Worm (Caenorhabditis elegans) whole organism, young adult: ENCODE measurements around the gene kel-10.
A peak's percentile ranks its signal among the peaks of the same experiment; 100 is the strongest.

ENCODE experiments used
- B0019.2 ChIP-seq: fragments of 200-800 bp; sonication (Bioruptor generic); conservative IDR thresholded peaks from 2 replicates; pipeline ENCODE4 v1.3.6; 2022; ENCODE audit warnings: missing genetic modification reagents, missing genetic modification characterization, missing compliant biosample characterization
- B0336.3 ChIP-seq: fragments of 200-800 bp; sonication (Bioruptor generic); IDR thresholded peaks from 2 replicates; pipeline ENCODE4 v1.3.6; 2022; ENCODE audit warnings: missing genetic modification characterization, missing compliant biosample characterization
- F37B4.10 ChIP-seq: fragments of 200-800 bp; sonication (Bioruptor generic); IDR thresholded peaks from 2 replicates; pipeline ENCODE4 v1.3.6; 2022; ENCODE audit warnings: missing genetic modification characterization, missing compliant biosample characterization
- F49E8.2 ChIP-seq: sonication (generic microtip); optimal IDR thresholded peaks from 3 replicates; lab custom pipeline; 2017; ENCODE audit warnings: missing genetic modification characterization, mild to moderate bottlenecking, missing compliant biosample characterization, antibody characterized with exemption, moderate library complexity; ENCODE audit not compliant: insufficient read depth
- K12H6.12 ChIP-seq: fragments of 200-800 bp; sonication (Bioruptor generic); optimal IDR thresholded peaks from 2 replicates; lab custom pipeline; 2018; ENCODE audit warnings: mild to moderate bottlenecking, missing genetic modification characterization, missing compliant biosample characterization
- T07F8.4 ChIP-seq: sonication (generic microtip); optimal IDR thresholded peaks from 2 replicates; lab custom pipeline; 2016; ENCODE audit warnings: mild to moderate bottlenecking, missing genetic modification characterization, moderate library complexity, missing compliant biosample characterization
- Y53G8AR.9 ChIP-seq: fragments of 200-800 bp; sonication (Bioruptor generic); conservative IDR thresholded peaks from 2 replicates; pipeline ENCODE4 v1.3.6; 2022; ENCODE audit warnings: missing genetic modification reagents, missing genetic modification characterization, missing compliant biosample characterization
- Y56A3A.18 ChIP-seq: fragments of 200-800 bp; sonication (Bioruptor generic); IDR thresholded peaks from 2 replicates; pipeline ENCODE4 v1.3.6; 2022; ENCODE audit warnings: missing genetic modification reagents, missing genetic modification characterization, missing compliant biosample characterization
- Y67H2A.10 ChIP-seq: fragments of 200-800 bp; sonication (Bioruptor generic); conservative IDR thresholded peaks from 2 replicates; pipeline ENCODE4 v1.3.6; 2022; ENCODE audit warnings: missing genetic modification reagents, missing genetic modification characterization, missing compliant biosample characterization
- ZK185.1 ChIP-seq: sonication (generic microtip); optimal IDR thresholded peaks from 2 replicates; lab custom pipeline; 2016; ENCODE audit warnings: mild to moderate bottlenecking, missing genetic modification characterization, missing compliant biosample characterization; ENCODE audit not compliant: poor library complexity, severe bottlenecking
- ama-1 ChIP-seq, 3 experiments: fragments of 150-350 bp in 1 of 3; sonication (generic microtip) in 2 of 3; optimal IDR thresholded peaks; 2 replicates each; lab custom pipeline; 2014 to 2018; ENCODE audit warnings: missing biosample characterization in 2 of 3, missing genetic modification characterization in 2 of 3, missing genetic modification reagents in 2 of 3
- aptf-2 ChIP-seq: fragments of 200-800 bp; sonication (Bioruptor generic); conservative IDR thresholded peaks from 2 replicates; pipeline ENCODE4 v1.3.6; 2022; ENCODE audit warnings: missing genetic modification reagents, missing genetic modification characterization, missing compliant biosample characterization
- bed-2 ChIP-seq: fragments of 200-800 bp; sonication (Bioruptor generic); IDR thresholded peaks from 2 replicates; pipeline ENCODE4 v1.3.6; 2022; ENCODE audit warnings: missing genetic modification reagents, missing genetic modification characterization, missing compliant biosample characterization
- ccch-3 ChIP-seq: fragments of 200-800 bp; sonication (Bioruptor generic); optimal IDR thresholded peaks from 2 replicates; lab custom pipeline; 2018; ENCODE audit warnings: mild to moderate bottlenecking, missing genetic modification characterization, missing compliant biosample characterization
- cebp-1 ChIP-seq, 2 experiments: fragments of 200-800 bp in 1 of 2; sonication (Bioruptor generic) in 1 of 2; sonication (generic microtip) in 1 of 2; IDR thresholded peaks in 1 of 2; optimal IDR thresholded peaks in 1 of 2; 2 replicates each; pipeline versions ENCODE4 v1.3.6 to Lab custom; 2017 to 2022; ENCODE audit warnings: missing compliant biosample characterization in 2 of 2, missing genetic modification characterization in 2 of 2, mild to moderate bottlenecking in 1 of 2, missing genetic modification reagents in 1 of 2, moderate library complexity in 1 of 2
- chd-7 ChIP-seq: sonication (generic microtip); optimal IDR thresholded peaks from 2 replicates; lab custom pipeline; 2016; ENCODE audit warnings: mild to moderate bottlenecking, missing genetic modification characterization, moderate library complexity, missing compliant biosample characterization
- dox-1 ChIP-seq: fragments of 200-800 bp; sonication (Bioruptor generic); IDR thresholded peaks from 2 replicates; pipeline ENCODE4 v1.3.6; 2022; ENCODE audit warnings: missing genetic modification reagents, missing genetic modification characterization, missing compliant biosample characterization
- efl-1 ChIP-seq: fragments of 150-350 bp; optimal IDR thresholded peaks from 2 replicates; lab custom pipeline; 2014; ENCODE audit warnings: missing biosample characterization, missing genetic modification reagents, missing genetic modification characterization
- egl-44 ChIP-seq: fragments of 200-800 bp; sonication (Bioruptor generic); IDR thresholded peaks from 2 replicates; pipeline ENCODE4 v1.3.6; 2022; ENCODE audit warnings: missing genetic modification reagents, missing genetic modification characterization, missing compliant biosample characterization
- ekl-4 ChIP-seq: fragments of 200-800 bp; sonication (Bioruptor generic); IDR thresholded peaks from 2 replicates; pipeline ENCODE4 v1.3.6; 2022; ENCODE audit warnings: missing genetic modification reagents, missing genetic modification characterization, missing compliant biosample characterization
- ets-4 ChIP-seq: fragments of 200-800 bp; sonication (Bioruptor generic); optimal IDR thresholded peaks from 2 replicates; lab custom pipeline; 2018; ENCODE audit warnings: mild to moderate bottlenecking, missing genetic modification characterization, missing compliant biosample characterization
- him-1 ChIP-seq: sonication (generic microtip); optimal IDR thresholded peaks from 2 replicates; lab custom pipeline; 2016; ENCODE audit warnings: missing genotype, missing genetic modification reagents, missing genetic modification characterization, missing compliant biosample characterization
- hlh-12 ChIP-seq: sonication (generic microtip); optimal IDR thresholded peaks from 2 replicates; lab custom pipeline; 2016; ENCODE audit warnings: missing genetic modification characterization, missing compliant biosample characterization
- hmg-1.2 ChIP-seq: fragments of 200-800 bp; sonication (Bioruptor generic); IDR thresholded peaks from 2 replicates; pipeline ENCODE4 v1.3.6; 2022; ENCODE audit warnings: missing genetic modification reagents, missing genetic modification characterization, missing compliant biosample characterization
- hrde-1 ChIP-seq: sonication (generic microtip); optimal IDR thresholded peaks from 2 replicates; lab custom pipeline; 2016; ENCODE audit warnings: missing genetic modification characterization, mild to moderate bottlenecking, missing compliant biosample characterization, moderate library complexity, missing genotype, missing genetic modification reagents, borderline replicate concordance
- lin-26 ChIP-seq: fragments of 200-800 bp; sonication (Bioruptor generic); IDR thresholded peaks from 2 replicates; pipeline ENCODE4 v1.3.6; 2022; ENCODE audit warnings: missing genetic modification reagents, missing genetic modification characterization, missing compliant biosample characterization
- lin-54 ChIP-seq: fragments of 200-800 bp; sonication (Bioruptor generic); optimal IDR thresholded peaks from 2 replicates; lab custom pipeline; 2018; ENCODE audit warnings: mild to moderate bottlenecking, missing genetic modification characterization, missing compliant biosample characterization
- lir-1 ChIP-seq: fragments of 200-800 bp; sonication (Bioruptor generic); conservative IDR thresholded peaks from 2 replicates; pipeline ENCODE4 v1.3.6; 2022; ENCODE audit warnings: missing genetic modification reagents, missing genetic modification characterization, missing compliant biosample characterization
- lsl-1 ChIP-seq: fragments of 200-800 bp; sonication (Bioruptor generic); optimal IDR thresholded peaks from 2 replicates; lab custom pipeline; 2018; ENCODE audit warnings: mild to moderate bottlenecking, missing genetic modification characterization, moderate library complexity, missing compliant biosample characterization
- madf-10 ChIP-seq: sonication (generic microtip); optimal IDR thresholded peaks from 2 replicates; lab custom pipeline; 2016; ENCODE audit warnings: mild to moderate bottlenecking, missing genetic modification characterization, missing compliant biosample characterization
- madf-3 ChIP-seq: fragments of 200-800 bp; sonication (Bioruptor generic); IDR thresholded peaks from 2 replicates; pipeline ENCODE4 v1.3.6; 2022; ENCODE audit warnings: missing genetic modification reagents, missing genetic modification characterization, missing compliant biosample characterization
- madf-6 ChIP-seq: fragments of 200-800 bp; sonication (Bioruptor generic); IDR thresholded peaks from 2 replicates; pipeline ENCODE4 v1.3.6; 2022; ENCODE audit warnings: missing genetic modification reagents, missing genetic modification characterization, missing compliant biosample characterization
- nfya-2 ChIP-seq: fragments of 200-800 bp; sonication (Bioruptor generic); IDR thresholded peaks from 2 replicates; pipeline ENCODE4 v1.3.6; 2022; ENCODE audit warnings: missing genetic modification reagents, missing genetic modification characterization, missing compliant biosample characterization
- nfyb-1 ChIP-seq: fragments of 200-800 bp; sonication (Bioruptor generic); IDR thresholded peaks from 2 replicates; pipeline ENCODE4 v1.3.6; 2022; ENCODE audit warnings: missing genetic modification reagents, missing genetic modification characterization, missing compliant biosample characterization
- nhr-120 ChIP-seq: fragments of 200-800 bp; sonication (Bioruptor generic); IDR thresholded peaks from 2 replicates; pipeline ENCODE4 v1.3.6; 2022; ENCODE audit warnings: missing genetic modification characterization, missing compliant biosample characterization
- nhr-80 ChIP-seq: sonication (generic microtip); optimal IDR thresholded peaks from 2 replicates; lab custom pipeline; 2016; ENCODE audit warnings: missing genetic modification characterization, missing compliant biosample characterization
- pbrm-1 ChIP-seq: fragments of 200-800 bp; sonication (Bioruptor generic); IDR thresholded peaks from 2 replicates; pipeline ENCODE4 v1.3.6; 2022; ENCODE audit warnings: missing genetic modification reagents, missing genetic modification characterization, missing compliant biosample characterization
- pha-4 ChIP-seq: fragments of 150-350 bp; sonication (generic microtip); optimal IDR thresholded peaks from 2 replicates; lab custom pipeline; 2014; ENCODE audit warnings: missing biosample characterization, missing genetic modification reagents, missing genetic modification characterization
- rcor-1 ChIP-seq: fragments of 200-800 bp; sonication (Bioruptor generic); IDR thresholded peaks from 2 replicates; pipeline ENCODE4 v1.3.6; 2022; ENCODE audit warnings: missing genetic modification reagents, missing genetic modification characterization, missing compliant biosample characterization
- snpc-4 ChIP-seq, 5 experiments: fragments of 150-350 bp in 1 of 5; sonication (generic microtip) in 4 of 5; optimal IDR thresholded peaks; 2 replicates each; lab custom pipeline; 2014 to 2018; ENCODE audit warnings: missing genetic modification characterization in 5 of 5, missing biosample characterization in 3 of 5, antibody characterized with exemption in 2 of 5, mild to moderate bottlenecking in 2 of 5, missing compliant biosample characterization in 2 of 5, missing genotype in 2 of 5, moderate library complexity in 2 of 5, missing genetic modification reagents in 1 of 5
- tbx-9 ChIP-seq: sonication (generic microtip); optimal IDR thresholded peaks from 2 replicates; lab custom pipeline; 2016; ENCODE audit warnings: borderline replicate concordance, missing genetic modification characterization, inconsistent platforms, missing compliant biosample characterization
- ztf-18 ChIP-seq: sonication (generic microtip); optimal IDR thresholded peaks from 2 replicates; lab custom pipeline; 2016; ENCODE audit warnings: missing genotype, mild to moderate bottlenecking, missing genetic modification characterization, missing compliant biosample characterization

The kel-10 gene

DNA sequence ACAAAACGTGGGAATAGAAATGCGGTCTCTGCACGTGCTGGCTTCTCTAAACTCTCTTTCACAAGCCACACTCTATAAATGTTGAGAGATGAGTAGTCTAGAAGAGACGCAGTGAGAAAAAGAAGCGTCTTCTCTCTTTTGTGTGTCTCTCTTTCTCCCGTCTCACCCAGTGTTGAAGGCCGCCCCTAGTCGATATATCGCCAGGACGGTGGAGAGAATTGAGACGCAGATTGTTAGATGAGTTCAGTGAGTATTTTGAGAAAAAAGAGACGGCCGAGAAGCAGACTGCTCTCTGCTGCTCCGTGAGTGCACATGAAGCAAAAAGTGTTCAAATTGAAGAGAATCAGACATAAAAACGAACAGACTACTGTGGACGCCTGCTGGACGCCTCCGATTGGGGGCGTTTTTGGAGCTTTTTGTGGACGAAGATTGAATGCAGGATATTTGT, 4.7 kb downstream of the kel-10 start (continued):
- TF ChIP-seq egl-44 (GFP tag; lab: Robert Waterston, UW), result no peak
- TF ChIP-seq madf-10 (tag; lab: Kevin White, UChicago), result peak; percentile 54
- TF ChIP-seq B0336.3 (GFP tag; lab: Robert Waterston, UW), result no peak
- no peak for TF ChIP-seq snpc-4 (GFP tag; optimal IDR thresholded peaks at IDR 0.05; lab: Kevin White, UChicago)
- TF ChIP-seq snpc-4 (tag; optimal IDR thresholded peaks at IDR 0.05; lab: Kevin White, UChicago), result peak in 3 of 4 experiments; percentile 24 to 48 (median 32)
- TF ChIP-seq B0019.2 (GFP tag; lab: Robert Waterston, UW), result no peak
- peak; percentile 91 for TF ChIP-seq nfyb-1

DNA sequence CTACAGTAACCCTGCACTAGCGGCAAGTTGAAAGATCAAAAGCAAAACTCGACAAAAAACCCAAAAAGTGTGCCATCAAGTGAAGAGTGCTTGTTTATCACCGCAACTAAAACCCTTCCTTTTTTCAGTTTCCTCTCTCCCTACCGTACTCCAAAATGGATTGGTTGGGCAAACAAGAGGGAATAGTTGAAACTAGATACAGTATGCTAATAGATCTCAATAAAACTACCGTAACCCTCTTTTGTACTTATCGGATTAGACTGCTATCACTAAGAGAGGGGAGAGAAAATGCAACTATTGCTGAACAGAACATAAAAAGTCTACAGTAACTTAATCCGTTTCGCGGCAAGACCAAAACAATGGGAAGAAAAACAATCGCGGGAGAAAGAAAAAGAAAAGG, 5.9 kb downstream of the kel-10 start:
- no peak for TF ChIP-seq hmg-1.2 (GFP tag; lab: Robert Waterston, UW)
- TF ChIP-seq Y53G8AR.9 (GFP tag; lab: Robert Waterston, UW), result no peak
- no peak for TF ChIP-seq Y56A3A.18 (GFP tag; lab: Robert Waterston, UW)
- no peak for TF ChIP-seq madf-3 (GFP tag; lab: Robert Waterston, UW)
- 0 out of 2 replicates have a peak, but pooled peaks have one; percentile 26 for TF ChIP-seq nfya-2 (GFP tag; lab: Robert Waterston, UW)

DNA sequence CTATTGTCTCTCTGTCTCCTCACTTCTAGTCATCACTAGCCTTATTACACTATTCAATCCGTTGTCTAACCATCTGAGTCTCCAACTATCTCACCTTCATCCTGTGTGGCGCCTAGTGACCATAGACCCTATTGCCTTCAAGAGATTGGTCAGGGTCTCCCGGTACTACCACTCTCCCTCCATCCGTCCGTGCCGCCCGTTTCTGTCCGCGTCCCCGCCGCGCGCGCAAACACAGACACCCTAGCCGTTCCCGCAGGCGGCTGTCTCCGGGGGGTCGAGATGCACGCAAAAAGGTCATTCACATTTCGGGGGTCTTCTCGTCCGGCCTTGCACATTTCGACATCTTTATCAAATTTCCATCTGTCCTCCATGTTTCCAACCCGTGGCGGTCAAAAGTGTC, 6.7 kb downstream of the kel-10 start:
- TF ChIP-seq lir-1 (no peak), hrde-1 (no peak), F37B4.10 (GFP tag; lab: Robert Waterston, UW) (no peak), aptf-2 (GFP tag; lab: Robert Waterston, UW) (no peak), ets-4 (no peak), T07F8.4 (no peak), Y56A3A.18 (GFP tag; lab: Robert Waterston, UW) (no peak), him-1 (tag; lab: Kevin White, UChicago) (no peak), Y67H2A.10 (no peak), K12H6.12 (tag; lab: Kevin White, UChicago) (no peak), lin-26 (0 out of 2 replicates have a peak, but pooled peaks have one; percentile 24), dox-1 (GFP tag; lab: Robert Waterston, UW) (peak; percentile 13; the same call in 1 of the 2 replicates), cebp-1 (GFP tag; IDR thresholded peaks at IDR 0.05; lab: Robert Waterston, UW) (no peak), cebp-1 (tag; optimal IDR thresholded peaks at IDR 0.05; lab: Kevin White, UChicago) (peak; percentile 29), rcor-1 (GFP tag; lab: Robert Waterston, UW) (no peak), nhr-120 (GFP tag; lab: Robert Waterston, UW) (0 out of 2 replicates have a peak, but pooled peaks have one; percentile 57), ztf-18 (no peak), tbx-9 (tag; lab: Kevin White, UChicago) (no peak), chd-7 (peak; percentile 23), nfyb-1 (peak; percentile 66; the same call in 1 of the 2 replicates), bed-2 (GFP tag; lab: Robert Waterston, UW) (0 out of 2 replicates have a peak, but pooled peaks have one; percentile 68), ZK185.1 (tag; lab: Kevin White, UChicago) (no peak), madf-6 (GFP tag; lab: Robert Waterston, UW) (peak; percentile 52; the same call in 1 of the 2 replicates), lin-54 (GFP tag; lab: Kevin White, UChicago) (no peak), hmg-1.2 (GFP tag; lab: Robert Waterston, UW) (peak; percentile 31; the same call in 1 of the 2 replicates), lsl-1 (GFP tag; lab: Kevin White, UChicago) (no peak), nhr-80 (tag; lab: Kevin White, UChicago) (no peak), nfya-2 (GFP tag; lab: Robert Waterston, UW) (no peak), ama-1 (optimal IDR thresholded peaks at IDR 0.05; lab: Kevin White, UChicago) (no peak), ama-1 (GFP tag; optimal IDR thresholded peaks at IDR 0.05; lab: Kevin White, UChicago) (no peak), pbrm-1 (GFP tag; lab: Robert Waterston, UW) (no peak), hlh-12 (tag; lab: Kevin White, UChicago) (no peak), F49E8.2 (tag; lab: Kevin White, UChicago) (no peak), ccch-3 (GFP tag; lab: Kevin White, UChicago) (no peak), ekl-4 (0 out of 2 replicates have a peak, but pooled peaks have one; percentile 64), pha-4 (tag; lab: Kevin White, UChicago) (no peak), efl-1 (GFP tag; lab: Kevin White, UChicago) (peak; percentile 35)
